Worm (Caenorhabditis elegans): ENCODE data around the gene srsx-30.

Gene srsx-30

DNA sequence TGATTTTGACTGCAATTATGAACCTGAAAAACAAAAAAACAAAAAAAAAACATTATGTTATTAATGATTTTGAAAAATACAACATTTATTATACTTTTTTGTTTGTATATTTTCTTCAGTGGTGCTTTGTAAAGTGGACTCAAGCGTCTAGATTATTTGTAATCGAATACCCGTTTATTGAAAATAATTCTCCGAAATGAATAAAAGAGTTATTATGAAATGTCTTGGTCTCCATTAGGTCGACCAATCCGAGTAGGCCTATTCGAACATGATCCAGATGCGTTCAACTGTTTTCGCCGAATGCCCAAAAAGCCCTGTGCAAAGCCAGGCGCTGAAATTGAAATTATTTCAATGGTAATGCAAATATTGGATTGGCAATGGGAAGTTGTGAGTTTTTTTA, 41.2 kb upstream of the srsx-30 start, which contains the start of gene C08B6.5:
Gene C08B6.5, plus strand, starts transcription at position 301 of the 400 bp plus-strand sequence.
- TF ChIP-seq ahr-1 (tag; optimal IDR thresholded peaks at IDR 0.05), result no peak
- TF ChIP-seq syd-9 (tag; optimal IDR thresholded peaks at IDR 0.05), result no peak
- no peak for TF ChIP-seq sox-2 (GFP tag; IDR thresholded peaks at IDR 0.05)

DNA sequence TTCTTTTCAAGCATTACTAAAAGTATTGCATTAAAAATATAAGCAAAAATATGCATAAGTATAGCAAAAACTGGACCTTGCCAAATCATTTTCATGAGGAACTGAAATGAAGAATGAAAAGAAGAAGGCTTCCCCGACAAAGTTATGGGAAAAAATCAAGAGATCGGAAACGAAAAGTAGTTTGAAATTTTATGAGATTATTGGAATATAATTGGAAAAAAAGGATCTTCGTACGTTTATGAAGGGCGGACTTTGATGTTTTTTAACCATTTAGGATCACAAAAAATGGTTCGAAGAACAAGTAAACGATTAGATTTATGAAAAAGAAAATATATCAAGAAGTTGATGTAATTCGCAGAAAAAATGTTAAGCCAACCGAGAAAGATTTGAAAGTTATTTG, 37.7 kb upstream of the srsx-30 start, which contains the start of gene srxa-18:
Gene srxa-18, minus strand, starts transcription at position 100 of the 400 bp plus-strand sequence.
- TF ChIP-seq lim-6 (tag; optimal IDR thresholded peaks at IDR 0.05), result no peak

DNA sequence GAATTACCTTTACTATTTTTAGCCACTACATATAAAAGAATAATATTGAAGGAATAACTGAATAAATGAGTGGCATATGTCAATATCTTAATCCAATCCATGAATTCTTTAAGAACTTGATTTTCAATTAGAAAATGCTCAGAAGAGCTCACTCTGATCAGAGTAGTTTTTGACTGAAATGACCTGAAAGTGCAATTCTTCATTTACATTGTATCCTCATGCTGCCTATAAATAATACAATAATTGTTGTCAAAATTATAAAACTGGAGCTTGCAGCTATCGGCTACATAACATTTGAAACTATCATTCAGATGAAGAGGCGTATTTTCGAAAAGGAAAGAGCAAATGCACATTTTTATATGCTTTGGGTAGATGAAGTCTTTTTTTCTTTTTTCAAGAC, 36.0 kb upstream of the srsx-30 start, which contains the start of gene srxa-19:
Gene srxa-19, minus strand, starts transcription at position 101 of the 400 bp plus-strand sequence.
- TF ChIP-seq ceh-22 (tag; optimal IDR thresholded peaks at IDR 0.05) (no peak), elt-4 (tag; optimal IDR thresholded peaks at IDR 0.05) (no peak), K02D7.2 (tag; optimal IDR thresholded peaks at IDR 0.05) (no peak), ceh-24 (tag; optimal IDR thresholded peaks at IDR 0.05) (no peak)

DNA sequence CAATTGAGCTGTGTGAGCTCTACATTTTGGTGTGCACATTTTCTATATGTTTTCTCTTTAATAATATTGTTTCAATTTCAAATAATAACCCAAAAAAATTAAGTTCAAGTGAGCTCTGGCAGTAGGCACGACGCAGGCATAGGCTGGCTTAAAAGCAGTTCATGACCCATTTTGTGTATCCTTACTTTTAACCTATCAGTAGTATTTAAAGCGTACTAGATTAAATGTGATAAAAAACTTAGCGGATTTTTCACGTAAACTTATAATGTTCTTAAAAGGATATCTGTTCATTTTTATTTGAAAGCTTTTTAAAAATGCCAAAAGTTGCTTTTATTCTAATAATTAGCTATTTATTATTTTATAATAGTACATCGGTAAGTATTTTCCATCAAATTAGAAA, 35.3 kb upstream of the srsx-30 start, which contains the start of gene C08B6.6:
Gene C08B6.6, plus strand, starts transcription at position 301 of the 400 bp plus-strand sequence.
- no peak for TF ChIP-seq ceh-34 (tag; optimal IDR thresholded peaks at IDR 0.05)

DNA sequence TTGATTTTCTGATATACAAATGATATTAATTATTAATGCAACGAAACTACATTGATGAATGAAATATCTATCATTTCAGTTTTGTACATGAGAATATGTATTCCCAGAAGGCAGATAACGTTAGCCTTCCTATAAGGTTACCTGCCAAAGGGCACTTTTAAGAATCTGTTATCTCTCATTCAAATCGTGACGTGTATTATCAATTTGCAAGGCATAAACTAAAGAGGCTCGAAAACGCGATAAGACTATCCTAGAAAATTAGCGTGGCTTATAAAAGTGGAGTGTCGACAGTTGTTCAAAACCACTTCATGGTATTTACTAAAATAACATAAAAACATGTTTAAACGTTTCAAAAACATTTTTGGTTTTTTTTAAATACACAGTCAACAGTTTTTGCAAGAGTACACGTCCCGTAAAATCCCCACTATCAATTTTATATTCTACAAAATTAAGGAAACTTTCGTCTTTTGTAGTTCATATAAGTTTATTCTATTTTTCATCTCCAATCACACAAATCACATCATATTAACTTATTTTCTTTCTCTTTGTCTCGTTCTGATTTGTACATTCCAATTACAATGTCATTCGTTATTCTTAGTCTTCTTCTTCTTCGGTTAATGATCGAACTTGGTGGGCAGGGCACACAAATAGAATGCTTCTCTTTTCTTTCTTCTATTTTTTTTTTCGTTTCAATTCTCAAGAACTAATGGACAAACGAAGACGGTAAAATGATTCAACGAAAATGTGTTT, 33.7 kb upstream of the srsx-30 start, which contains the start of gene C08B6.10:
Gene C08B6.10, plus strand, starts transcription at position 700 of the 750 bp plus-strand sequence.
- TF ChIP-seq elt-2 (tag; optimal IDR thresholded peaks at IDR 0.05), result peak; percentile 81
- no peak for TF ChIP-seq sox-4 (tag; optimal IDR thresholded peaks at IDR 0.05)

DNA sequence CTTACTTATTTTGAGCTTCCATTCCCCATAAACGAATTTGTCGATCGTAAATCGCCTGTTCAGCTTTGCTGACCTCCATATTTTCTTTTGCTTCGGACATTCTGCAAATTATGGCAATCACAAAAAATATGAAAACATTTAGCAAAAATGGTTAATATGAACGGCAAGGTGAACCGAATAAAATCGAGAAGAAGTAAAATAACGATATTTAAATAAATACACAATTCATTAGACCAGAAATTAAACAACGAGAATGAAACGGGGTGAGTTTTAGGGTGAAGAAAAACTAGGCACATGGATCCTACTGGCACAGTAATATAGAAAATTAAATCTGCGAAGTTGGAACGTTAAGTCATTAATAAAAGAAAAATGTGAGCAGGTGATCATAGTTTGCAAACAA, 28.4 kb upstream of the srsx-30 start, which contains the start of gene aos-1:
Gene aos-1, minus strand, starts transcription at position 101 of the 400 bp plus-strand sequence.
- TF ChIP-seq hlh-30 (tag; optimal IDR thresholded peaks at IDR 0.05; ENCODE audit: insufficient read depth) (no peak), npax-4 (tag; optimal IDR thresholded peaks at IDR 0.05) (no peak), K02D7.2 (tag; optimal IDR thresholded peaks at IDR 0.05) (no peak), ceh-19 (GFP tag; optimal IDR thresholded peaks at IDR 0.05) (no peak), unc-86 (tag; optimal IDR thresholded peaks at IDR 0.05) (no peak), pat-9 (tag; optimal IDR thresholded peaks at IDR 0.05) (no peak), pros-1 (tag; optimal IDR thresholded peaks at IDR 0.05) (no peak), ahr-1 (tag; optimal IDR thresholded peaks at IDR 0.05) (no peak), ceh-6 (GFP tag; optimal IDR thresholded peaks at IDR 0.05) (no peak), hlh-6 (tag; optimal IDR thresholded peaks at IDR 0.05) (no peak), ceh-30 (tag; optimal IDR thresholded peaks at IDR 0.05) (no peak), ceh-45 (GFP tag; IDR thresholded peaks at IDR 0.05) (no peak), fkh-6 (tag; optimal IDR thresholded peaks at IDR 0.05) (no peak), pqm-1 (tag; optimal IDR thresholded peaks at IDR 0.05) (no peak), F13H6.1 (tag; optimal IDR thresholded peaks at IDR 0.05) (no peak), unc-55 (GFP tag; optimal IDR thresholded peaks at IDR 0.05) (no peak), syd-9 (tag; optimal IDR thresholded peaks at IDR 0.05) (no peak), dmd-4 (tag; optimal IDR thresholded peaks at IDR 0.05; ENCODE audit: borderline replicate concordance) (no peak), fkh-10 (GFP tag; optimal IDR thresholded peaks at IDR 0.05) (no peak)

DNA sequence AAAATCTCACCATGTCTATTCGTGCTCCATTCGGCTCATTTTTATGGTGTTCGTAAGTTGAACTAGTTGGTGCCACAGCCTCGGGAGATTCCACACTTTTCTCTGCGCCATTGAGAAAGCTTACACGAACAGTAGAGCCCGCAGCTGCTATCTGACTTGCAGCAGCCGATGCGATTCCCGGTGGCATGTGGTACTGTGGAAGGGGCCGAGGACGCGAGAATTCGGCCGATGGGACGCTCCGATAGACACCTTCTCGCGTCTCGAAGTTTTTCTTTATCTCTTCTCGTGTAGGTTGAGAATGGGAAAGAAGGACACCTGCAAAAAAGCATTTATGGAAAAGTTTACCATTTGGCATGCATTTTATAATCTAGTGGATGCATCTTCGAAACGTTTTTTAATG, 25.4 kb upstream of the srsx-30 start:
- TF ChIP-seq odd-2 (tag; optimal IDR thresholded peaks at IDR 0.05) (no peak), sox-4 (tag; optimal IDR thresholded peaks at IDR 0.05) (no peak), Y22D7AL.16 (tag; optimal IDR thresholded peaks at IDR 0.05) (no peak)
